Worm (Caenorhabditis elegans) whole organism, early embryonic: ENCODE data around the gene rbr-2.

ENCODE experiments used
- F13C5.2 ChIP-seq: sonication (generic microtip); optimal IDR thresholded peaks from 2 replicates; lab custom pipeline; 2017; ENCODE audit warnings: mild to moderate bottlenecking, missing genetic modification characterization, inconsistent platforms, missing compliant biosample characterization
- ama-1 ChIP-seq: fragments of 150-350 bp; optimal IDR thresholded peaks from 2 replicates; lab custom pipeline; 2014
- ceh-13 ChIP-seq: fragments of 200-800 bp; sonication (Bioruptor generic); optimal IDR thresholded peaks from 2 replicates; lab custom pipeline; 2018; ENCODE audit warnings: mild to moderate bottlenecking, missing genetic modification characterization, missing compliant biosample characterization
- ceh-36 ChIP-seq: sonication (generic microtip); optimal IDR thresholded peaks from 2 replicates; lab custom pipeline; 2016; ENCODE audit warnings: missing genetic modification characterization, inconsistent platforms, missing compliant biosample characterization
- ets-7 ChIP-seq: sonication (generic microtip); optimal IDR thresholded peaks from 2 replicates; lab custom pipeline; 2016; ENCODE audit warnings: missing genotype, missing genetic modification characterization, missing compliant biosample characterization
- flt-1 ChIP-seq: fragments of 200-800 bp; sonication (Bioruptor generic); IDR thresholded peaks from 2 replicates; pipeline ENCODE4 v1.3.6; 2022; ENCODE audit warnings: missing genetic modification characterization, missing compliant biosample characterization
- hmbx-1 ChIP-seq: sonication (generic microtip); optimal IDR thresholded peaks from 2 replicates; lab custom pipeline; 2016; ENCODE audit warnings: mild to moderate bottlenecking, missing genetic modification characterization, missing compliant biosample characterization
- hmg-4 ChIP-seq: fragments of 200-800 bp; sonication (Bioruptor generic); optimal IDR thresholded peaks from 2 replicates; lab custom pipeline; 2018; ENCODE audit warnings: mild to moderate bottlenecking, missing genetic modification characterization, missing compliant biosample characterization
- hnd-1 ChIP-seq: sonication (generic microtip); optimal IDR thresholded peaks from 2 replicates; lab custom pipeline; 2016; ENCODE audit warnings: missing genetic modification characterization, missing compliant biosample characterization
- scrt-1 ChIP-seq: fragments of 200-800 bp; sonication (Bioruptor generic); IDR thresholded peaks from 2 replicates; pipeline ENCODE4 v1.3.6; 2022; ENCODE audit warnings: missing genetic modification characterization, missing compliant biosample characterization
- sea-1 ChIP-seq: fragments of 200-800 bp; sonication (Bioruptor generic); conservative IDR thresholded peaks from 2 replicates; pipeline ENCODE4 v1.3.6; 2022; ENCODE audit warnings: missing genetic modification characterization, missing compliant biosample characterization
- tbx-37 ChIP-seq: fragments of 200-800 bp; sonication (Bioruptor generic); conservative IDR thresholded peaks from 2 replicates; pipeline ENCODE4 v1.3.6; 2022; ENCODE audit warnings: missing genetic modification reagents, missing genetic modification characterization, missing compliant biosample characterization

- no peak for TF ChIP-seq flt-1
- TF ChIP-seq F13C5.2 (tag; lab: Kevin White, UChicago) = no peak
- TF ChIP-seq ama-1 (lab: Kevin White, UChicago) = no peak
- TF ChIP-seq sea-1 (GFP tag; lab: Robert Waterston, UW) = no peak
- no peak for TF ChIP-seq hmbx-1 (tag; lab: Kevin White, UChicago)
- no peak for TF ChIP-seq ceh-36 (tag; lab: Kevin White, UChicago)
- TF ChIP-seq scrt-1 (GFP tag; lab: Robert Waterston, UW) = no peak
- no peak for TF ChIP-seq hnd-1 (tag; lab: Kevin White, UChicago)
- TF ChIP-seq ceh-13 (GFP tag; lab: Kevin White, UChicago) = no peak
- no peak for TF ChIP-seq hmg-4
- no peak for TF ChIP-seq tbx-37 (GFP tag; lab: Robert Waterston, UW)
- no peak for TF ChIP-seq ets-7
Observed at ce11 chrIV:10933777-10934546, 14.1 kb downstream of the rbr-2 start.
